Fruit fly (Drosophila melanogaster) whole organism, prepupa: ENCODE results near the gene Sk1.

Experiments used
- Blimp-1 ChIP-seq: fragments of 200-800 bp; sonication (Bioruptor generic); optimal IDR thresholded peaks from 3 replicates; lab custom pipeline; 2017; ENCODE audit warnings: missing biosample characterization, missing genetic modification characterization, mild to moderate bottlenecking, moderate library complexity, missing genetic modification reagents
- CG10631 ChIP-seq: fragments of 200-800 bp; sonication (Bioruptor generic); optimal IDR thresholded peaks from 2 replicates; lab custom pipeline; 2016; ENCODE audit warnings: missing biosample characterization, missing genetic modification characterization
- CG10669 ChIP-seq: fragments of 200-800 bp; sonication (Bioruptor generic); optimal IDR thresholded peaks from 3 replicates; lab custom pipeline; 2018; ENCODE audit warnings: missing biosample characterization, mild to moderate bottlenecking, missing genetic modification characterization, moderate library complexity
- CG11762 ChIP-seq: fragments of 200-800 bp; sonication (Bioruptor generic); optimal IDR thresholded peaks from 3 replicates; lab custom pipeline; 2016; ENCODE audit warnings: missing biosample characterization, missing genetic modification characterization; ENCODE audit not compliant: insufficient read depth
- CG11902 ChIP-seq: fragments of 200-800 bp; sonication (Bioruptor generic); optimal IDR thresholded peaks from 3 replicates; lab custom pipeline; 2016; ENCODE audit warnings: missing biosample characterization, missing genetic modification characterization
- CG15336 ChIP-seq: fragments of 200-800 bp; sonication (Bioruptor generic); IDR thresholded peaks from 2 replicates; pipeline ENCODE4 v1.3.6; 2022; ENCODE audit warnings: missing biosample characterization, missing genetic modification characterization
- CG16779 ChIP-seq: fragments of 200-800 bp; sonication (Bioruptor generic); optimal IDR thresholded peaks from 3 replicates; lab custom pipeline; 2017; ENCODE audit warnings: missing biosample characterization, mild to moderate bottlenecking, missing genetic modification characterization
- CG3032 ChIP-seq: fragments of 200-800 bp; optimal IDR thresholded peaks from 2 replicates; lab custom pipeline; 2019; ENCODE audit warnings: missing biosample characterization, mild to moderate bottlenecking, missing genetic modification characterization, moderate library complexity
- CG31627 ChIP-seq: fragments of 200-800 bp; sonication (Bioruptor generic); optimal IDR thresholded peaks from 3 replicates; lab custom pipeline; 2016; ENCODE audit warnings: missing biosample characterization, missing genetic modification characterization
- CG32006 ChIP-seq: fragments of 200-800 bp; sonication (Bioruptor generic); optimal IDR thresholded peaks from 3 replicates; lab custom pipeline; 2017; ENCODE audit warnings: missing biosample characterization, mild to moderate bottlenecking, missing genetic modification characterization
- CG34406 ChIP-seq: fragments of 200-800 bp; sonication (Bioruptor generic); optimal IDR thresholded peaks from 3 replicates; lab custom pipeline; 2016; ENCODE audit warnings: missing biosample characterization, missing genetic modification characterization
- CG3919 ChIP-seq: fragments of 200-800 bp; sonication (Bioruptor generic); optimal IDR thresholded peaks from 3 replicates; lab custom pipeline; 2016; ENCODE audit warnings: missing biosample characterization, missing genetic modification characterization
- CG4318 ChIP-seq: fragments of 200-800 bp; sonication (Bioruptor generic); optimal IDR thresholded peaks from 3 replicates; lab custom pipeline; 2017; ENCODE audit warnings: missing biosample characterization, mild to moderate bottlenecking, missing genetic modification characterization
- CG6163 ChIP-seq: fragments of 200-800 bp; sonication (Bioruptor generic); IDR thresholded peaks from 3 replicates; pipeline ENCODE4 v1.3.6; 2022; ENCODE audit warnings: missing biosample characterization, missing genetic modification characterization
- CG6276 ChIP-seq: fragments of 200-800 bp; sonication (Bioruptor generic); optimal IDR thresholded peaks from 2 replicates; lab custom pipeline; 2017; ENCODE audit warnings: missing biosample characterization, mild to moderate bottlenecking, missing genetic modification characterization
- CG6854 ChIP-seq: fragments of 200-800 bp; sonication (Bioruptor generic); optimal IDR thresholded peaks from 2 replicates; lab custom pipeline; 2017; ENCODE audit warnings: missing biosample characterization, mild to moderate bottlenecking, missing genetic modification characterization
- CG7368 ChIP-seq: fragments of 200-800 bp; sonication (Bioruptor generic); optimal IDR thresholded peaks from 3 replicates; lab custom pipeline; 2016; ENCODE audit warnings: missing biosample characterization, missing genetic modification characterization
- CG8119 ChIP-seq: fragments of 200-800 bp; sonication (Bioruptor generic); IDR thresholded peaks from 3 replicates; pipeline ENCODE4 v1.3.6; 2022; ENCODE audit warnings: missing biosample characterization, missing genetic modification characterization
- CG9139 ChIP-seq: fragments of 200-800 bp; sonication (Bioruptor generic); optimal IDR thresholded peaks from 3 replicates; lab custom pipeline; 2017; ENCODE audit warnings: missing biosample characterization, mild to moderate bottlenecking, missing genetic modification characterization
- Eip75B ChIP-seq: fragments of 200-800 bp; sonication (Bioruptor generic); optimal IDR thresholded peaks from 3 replicates; lab custom pipeline; 2016; ENCODE audit warnings: missing biosample characterization, missing genetic modification characterization
- Eip78C ChIP-seq: fragments of 200-800 bp; sonication (Bioruptor generic); peaks from one replicate; lab custom pipeline; 2016; ENCODE audit warnings: missing biosample characterization, missing genetic modification characterization
- Eip93F ChIP-seq: fragments of 200-800 bp; sonication (Bioruptor generic); optimal IDR thresholded peaks from 2 replicates; lab custom pipeline; 2016; ENCODE audit warnings: missing biosample characterization, mild to moderate bottlenecking, missing genetic modification characterization
- Ets21C ChIP-seq: fragments of 200-800 bp; sonication (Bioruptor generic); optimal IDR thresholded peaks from 3 replicates; lab custom pipeline; 2016; ENCODE audit warnings: missing biosample characterization, missing genetic modification characterization
- Ets96B ChIP-seq: fragments of 200-800 bp; optimal IDR thresholded peaks from 2 replicates; lab custom pipeline; 2019; ENCODE audit warnings: missing biosample characterization, mild to moderate bottlenecking, missing genetic modification characterization, moderate library complexity
- Gug ChIP-seq: fragments of 200-800 bp; sonication (Bioruptor generic); IDR thresholded peaks from 2 replicates; pipeline ENCODE4 v1.3.6; 2022; ENCODE audit warnings: missing biosample characterization, missing genetic modification characterization
- Hr39 ChIP-seq: fragments of 200-800 bp; sonication (Bioruptor generic); optimal IDR thresholded peaks from 2 replicates; lab custom pipeline; 2016; ENCODE audit warnings: missing biosample characterization, missing genetic modification characterization
- Hr4 ChIP-seq: fragments of 200-800 bp; sonication (Bioruptor generic); optimal IDR thresholded peaks from 3 replicates; lab custom pipeline; 2016; ENCODE audit warnings: missing biosample characterization, missing genetic modification characterization
- Met ChIP-seq: fragments of 200-800 bp; sonication (Bioruptor generic); optimal IDR thresholded peaks from 3 replicates; lab custom pipeline; 2016; ENCODE audit warnings: missing biosample characterization, missing genetic modification characterization
- OdsH ChIP-seq: fragments of 200-800 bp; sonication (Bioruptor generic); optimal IDR thresholded peaks from 3 replicates; lab custom pipeline; 2016; ENCODE audit warnings: missing biosample characterization, missing genetic modification characterization
- Smox ChIP-seq: fragments of 200-800 bp; sonication (Bioruptor generic); optimal IDR thresholded peaks from 3 replicates; lab custom pipeline; 2016; ENCODE audit warnings: missing biosample characterization, missing genetic modification characterization
- Sox102F ChIP-seq: fragments of 200-800 bp; sonication (Bioruptor generic); optimal IDR thresholded peaks from 2 replicates; lab custom pipeline; 2016; ENCODE audit warnings: missing biosample characterization, mild to moderate bottlenecking, missing genetic modification characterization
- Sox14 ChIP-seq: fragments of 200-800 bp; sonication (Bioruptor generic); optimal IDR thresholded peaks from 3 replicates; lab custom pipeline; 2016; ENCODE audit warnings: missing biosample characterization, missing genetic modification characterization
- Sox15 ChIP-seq: fragments of 200-800 bp; sonication (Bioruptor generic); optimal IDR thresholded peaks from 3 replicates; lab custom pipeline; 2016; ENCODE audit warnings: missing biosample characterization, missing genetic modification characterization
- achi ChIP-seq: fragments of 200-800 bp; sonication (Bioruptor generic); optimal IDR thresholded peaks from 3 replicates; lab custom pipeline; 2016; ENCODE audit warnings: missing biosample characterization, missing genetic modification characterization
- acj6 ChIP-seq: fragments of 200-800 bp; sonication (Bioruptor generic); optimal IDR thresholded peaks from 3 replicates; lab custom pipeline; 2016; ENCODE audit warnings: missing biosample characterization, missing genetic modification characterization
- dac ChIP-seq: fragments of 200-800 bp; sonication (Bioruptor generic); optimal IDR thresholded peaks from 2 replicates; lab custom pipeline; 2017; ENCODE audit warnings: missing biosample characterization, mild to moderate bottlenecking, missing genetic modification characterization
- dsx ChIP-seq: fragments of 200-800 bp; optimal IDR thresholded peaks from 3 replicates; lab custom pipeline; 2019; ENCODE audit warnings: missing biosample characterization, mild to moderate bottlenecking, missing genetic modification characterization, moderate library complexity; ENCODE audit not compliant: poor library complexity, severe bottlenecking
- eg ChIP-seq: fragments of 200-800 bp; sonication (Bioruptor generic); IDR thresholded peaks from 3 replicates; pipeline ENCODE4 v1.3.6; 2022; ENCODE audit warnings: missing biosample characterization, missing genetic modification characterization
- fd59A ChIP-seq: fragments of 200-800 bp; sonication (Bioruptor generic); optimal IDR thresholded peaks from 2 replicates; lab custom pipeline; 2017; ENCODE audit warnings: missing biosample characterization, mild to moderate bottlenecking, missing genetic modification characterization, missing genetic modification reagents
- lz ChIP-seq: fragments of 200-800 bp; sonication (Bioruptor generic); optimal IDR thresholded peaks from 3 replicates; lab custom pipeline; 2016; ENCODE audit warnings: missing biosample characterization, missing genetic modification characterization
- pdm3 ChIP-seq: fragments of 200-800 bp; sonication (Bioruptor generic); optimal IDR thresholded peaks from 3 replicates; lab custom pipeline; 2016; ENCODE audit warnings: missing biosample characterization, missing genetic modification characterization
- salr ChIP-seq, 2 experiments: fragments of 200-800 bp; sonication (Bioruptor generic); optimal IDR thresholded peaks; 3 replicates each; lab custom pipeline; 2016 to 2018; ENCODE audit warnings: missing biosample characterization in 2 of 2, missing genetic modification characterization in 2 of 2, mild to moderate bottlenecking in 1 of 2
- svp ChIP-seq: fragments of 200-800 bp; sonication (Bioruptor generic); peaks from one replicate; lab custom pipeline; 2016; ENCODE audit warnings: missing biosample characterization, missing genetic modification characterization
- topi ChIP-seq: fragments of 200-800 bp; sonication (Bioruptor generic); optimal IDR thresholded peaks from 3 replicates; lab custom pipeline; 2016; ENCODE audit warnings: missing biosample characterization, missing genetic modification characterization
- vri ChIP-seq: fragments of 200-800 bp; sonication (Bioruptor generic); optimal IDR thresholded peaks from 3 replicates; lab custom pipeline; 2016; ENCODE audit warnings: missing biosample characterization, mild to moderate bottlenecking, missing genetic modification characterization

Gene Sk1

dm6 chrX:11446792-11447405, 4.6 kb downstream of the Sk1 start (continued):
- TF ChIP-seq salr (GFP tag; optimal IDR thresholded peaks at IDR 0.05; lab: Kevin White, UChicago) (peak; percentile 37 to 59), Hr4 (GFP tag; lab: Kevin White, UChicago) (peak; percentile 84), fd59A (GFP tag; lab: Kevin White, UChicago) (peak; percentile 59), pdm3 (GFP tag; lab: Kevin White, UChicago) (peak; percentile 89), dsx (GFP tag; lab: Kevin White, UChicago) (peak; percentile 59), CG32006 (GFP tag; lab: Kevin White, UChicago) (peak; percentile 86), Sox14 (GFP tag; lab: Kevin White, UChicago) (peak; percentile 86), CG6276 (GFP tag; lab: Kevin White, UChicago) (peak; percentile 71), Met (GFP tag; lab: Kevin White, UChicago) (peak; percentile 82)

DNA sequence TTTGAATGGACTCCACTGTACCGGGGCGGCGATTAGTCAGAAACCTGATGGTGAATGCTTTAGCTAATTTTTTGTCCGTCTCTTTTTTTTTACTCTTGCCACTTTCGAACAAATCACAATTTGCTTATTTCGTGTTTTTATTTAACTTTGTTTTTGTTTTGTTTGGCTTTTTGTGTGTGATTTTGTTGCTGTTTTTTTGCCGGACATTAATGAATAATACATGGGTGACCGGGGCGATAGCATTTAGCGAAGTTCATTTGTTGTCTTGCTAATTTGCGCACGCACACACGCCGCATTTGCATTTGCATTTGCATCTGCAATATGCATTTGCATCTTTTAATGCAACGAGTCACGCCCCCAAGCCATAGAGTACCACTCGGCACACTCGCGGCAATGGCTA, 6.3 kb downstream of the Sk1 start:
- 0 out of 3 replicates have a peak, but pooled peaks have one; percentile 28 for TF ChIP-seq CG8119 (GFP tag; lab: Robert Waterston, UW)
- no peak for TF ChIP-seq Gug (GFP tag; lab: Robert Waterston, UW)
- TF ChIP-seq lz (GFP tag; lab: Kevin White, UChicago): no peak
- no peak for TF ChIP-seq CG10631

- TF ChIP-seq lz (GFP tag; lab: Kevin White, UChicago): peak; percentile 87
- peak; percentile 80 for TF ChIP-seq Ets21C (GFP tag; lab: Kevin White, UChicago)
- peak; percentile 93 for TF ChIP-seq svp
- TF ChIP-seq eg (GFP tag; lab: Robert Waterston, UW): peak; percentile 76
- TF ChIP-seq Eip78C (GFP tag; lab: Kevin White, UChicago): peak; percentile 89
- TF ChIP-seq CG8119 (GFP tag; lab: Robert Waterston, UW): peak; percentile 62
- TF ChIP-seq CG9139 (GFP tag; lab: Kevin White, UChicago): no peak
- peak; percentile 49 for TF ChIP-seq CG10669 (GFP tag; lab: Kevin White, UChicago)
- TF ChIP-seq Gug (GFP tag; lab: Robert Waterston, UW): peak; percentile 69
- TF ChIP-seq Ets96B (tag; lab: Kevin White, UChicago): peak; percentile 2
- TF ChIP-seq Eip93F (GFP tag; lab: Kevin White, UChicago): peak; percentile 77
- TF ChIP-seq CG11762 (GFP tag; lab: Kevin White, UChicago): peak; percentile 27
- TF ChIP-seq Smox (GFP tag; lab: Kevin White, UChicago): peak; percentile 86
- TF ChIP-seq CG4318 (GFP tag; lab: Kevin White, UChicago): no peak
- peak; percentile 80 for TF ChIP-seq CG6163 (GFP tag; lab: Robert Waterston, UW)
- peak; percentile 85 for TF ChIP-seq Sox102F
- peak; percentile 90 for TF ChIP-seq CG31627
- TF ChIP-seq vri: peak; percentile 73
- TF ChIP-seq topi: peak; percentile 89
- TF ChIP-seq CG16779 (tag; lab: Kevin White, UChicago): no peak
- TF ChIP-seq acj6 (GFP tag; lab: Kevin White, UChicago): peak; percentile 59
- peak; percentile 31 for TF ChIP-seq CG3032 (tag; lab: Kevin White, UChicago)
- peak; percentile 79 for TF ChIP-seq Sox14 (GFP tag; lab: Kevin White, UChicago)
- TF ChIP-seq CG15336: peak; percentile 70
- TF ChIP-seq CG34406 (GFP tag; lab: Kevin White, UChicago): peak; percentile 66
- peak; percentile 56 for TF ChIP-seq Sox15
- peak; percentile 57 for TF ChIP-seq OdsH (GFP tag; lab: Kevin White, UChicago)
- peak; percentile 63 for TF ChIP-seq Eip75B
- no peak for TF ChIP-seq dac (GFP tag; lab: Kevin White, UChicago)
- no peak for TF ChIP-seq fd59A (GFP tag; lab: Kevin White, UChicago)
- peak; percentile 92 for TF ChIP-seq Hr39 (GFP tag; lab: Kevin White, UChicago)
- TF ChIP-seq CG3919: peak; percentile 73
- TF ChIP-seq CG6854 (GFP tag; lab: Kevin White, UChicago): peak; percentile 52
- TF ChIP-seq CG10631: peak; percentile 29
- peak; percentile 74 for TF ChIP-seq CG11902
- peak; percentile 52 for TF ChIP-seq CG7368
- TF ChIP-seq Hr4 (GFP tag; lab: Kevin White, UChicago): peak; percentile 64
- peak; percentile 49 for TF ChIP-seq CG32006 (GFP tag; lab: Kevin White, UChicago)
- TF ChIP-seq achi (GFP tag; lab: Kevin White, UChicago): peak; percentile 57
- TF ChIP-seq Blimp-1: peak; percentile 61
Observed at dm6 chrX:11449476-11450119, 7.3 kb downstream of the Sk1 start.
